Worm (Caenorhabditis elegans): ENCODE measurements around the gene srj-13.

Gene srj-13

ce11 chrV:7426594-7426993, 24.1 kb downstream of the srj-13 start, which contains the start of gene srw-68:
srw-68 (minus strand) TSS chrV:7426694.
- TF ChIP-seq nhr-23 (tag; optimal IDR thresholded peaks at IDR 0.05) (no peak), sma-9 (GFP tag; optimal IDR thresholded peaks at IDR 0.05) (no peak), sma-9 (tag; optimal IDR thresholded peaks at IDR 0.05) (no peak), peb-1 (tag; optimal IDR thresholded peaks at IDR 0.05) (no peak), Y55F3AM.14 (GFP tag; optimal IDR thresholded peaks at IDR 0.05) (no peak), nhr-10 (tag; optimal IDR thresholded peaks at IDR 0.05) (no peak), lin-13 (GFP tag; optimal IDR thresholded peaks at IDR 0.05) (no peak), egl-27 (tag; optimal IDR thresholded peaks at IDR 0.05) (no peak), ama-1 (optimal IDR thresholded peaks at IDR 0.05) (no peak), fos-1 (tag; optimal IDR thresholded peaks at IDR 0.05) (no peak), elt-1 (tag; optimal IDR thresholded peaks at IDR 0.05) (no peak), ceh-82 (tag; optimal IDR thresholded peaks at IDR 0.05) (no peak), nhr-11 (tag; optimal IDR thresholded peaks at IDR 0.05) (no peak), dmd-4 (tag; optimal IDR thresholded peaks at IDR 0.05) (no peak)

DNA sequence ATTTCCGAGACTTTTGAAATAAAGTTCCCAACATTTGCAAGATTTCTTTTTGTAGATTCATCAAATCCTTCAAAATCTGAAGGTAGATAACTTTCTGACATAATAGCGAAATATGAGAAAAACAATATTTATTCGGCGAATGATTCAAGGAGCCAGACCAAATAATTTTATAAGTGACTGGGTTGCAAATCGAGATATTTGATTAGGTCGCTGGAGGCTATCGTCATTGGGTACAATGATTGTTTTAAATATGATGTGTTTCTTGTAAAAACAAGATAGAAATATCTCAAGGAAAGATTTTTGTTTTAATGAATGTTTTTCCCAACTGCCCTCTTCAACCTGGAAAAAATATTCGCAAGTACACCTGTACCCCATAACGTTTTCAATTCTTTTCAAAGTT, 26.4 kb downstream of the srj-13 start, which contains the start of gene srw-69:
Gene srw-69, minus strand, starts transcription at position 101 of the 400 bp plus-strand sequence.
- TF ChIP-seq blmp-1 (tag; optimal IDR thresholded peaks at IDR 0.05; ENCODE audit: insufficient read depth), result no peak
- TF ChIP-seq nhr-11 (tag; optimal IDR thresholded peaks at IDR 0.05), result no peak
- TF ChIP-seq ama-1 (optimal IDR thresholded peaks at IDR 0.05), result no peak
- TF ChIP-seq fos-1 (tag; optimal IDR thresholded peaks at IDR 0.05), result no peak
- TF ChIP-seq lin-39 (tag; optimal IDR thresholded peaks at IDR 0.05), result no peak
- no peak for TF ChIP-seq egl-27 (tag; optimal IDR thresholded peaks at IDR 0.05)
- no peak for TF ChIP-seq ztf-11 (tag; optimal IDR thresholded peaks at IDR 0.05)

DNA sequence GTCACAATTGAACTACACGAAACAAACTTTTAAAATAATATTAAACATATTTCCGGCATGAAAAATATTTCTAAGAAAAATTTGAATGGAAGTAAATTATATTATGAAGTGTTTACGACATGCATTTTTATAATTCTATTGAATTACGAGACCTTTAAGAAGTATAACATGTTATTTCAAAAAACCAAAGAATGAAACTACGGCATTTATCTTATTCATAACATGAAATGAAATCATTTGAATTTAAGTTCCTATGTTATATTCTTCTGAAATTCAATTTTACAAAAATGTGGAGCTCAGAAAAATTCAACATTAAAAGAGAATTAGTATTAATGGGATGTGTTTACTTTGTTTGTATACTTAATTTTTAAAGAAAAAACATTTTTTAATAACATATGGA, 28.6 kb downstream of the srj-13 start, which contains the start of gene srw-71:
Gene srw-71, minus strand, starts transcription at position 101 of the 400 bp plus-strand sequence.
- TF ChIP-seq snpc-4 (tag; optimal IDR thresholded peaks at IDR 0.05) (no peak), unc-62 (GFP tag; optimal IDR thresholded peaks at IDR 0.05) (no peak), nhr-6 (tag; optimal IDR thresholded peaks at IDR 0.05) (no peak), dmd-4 (tag; optimal IDR thresholded peaks at IDR 0.05) (no peak), ztf-11 (tag; optimal IDR thresholded peaks at IDR 0.05) (no peak), mbf-1 (tag; optimal IDR thresholded peaks at IDR 0.05) (no peak), nhr-12 (tag; optimal IDR thresholded peaks at IDR 0.05) (no peak)

DNA sequence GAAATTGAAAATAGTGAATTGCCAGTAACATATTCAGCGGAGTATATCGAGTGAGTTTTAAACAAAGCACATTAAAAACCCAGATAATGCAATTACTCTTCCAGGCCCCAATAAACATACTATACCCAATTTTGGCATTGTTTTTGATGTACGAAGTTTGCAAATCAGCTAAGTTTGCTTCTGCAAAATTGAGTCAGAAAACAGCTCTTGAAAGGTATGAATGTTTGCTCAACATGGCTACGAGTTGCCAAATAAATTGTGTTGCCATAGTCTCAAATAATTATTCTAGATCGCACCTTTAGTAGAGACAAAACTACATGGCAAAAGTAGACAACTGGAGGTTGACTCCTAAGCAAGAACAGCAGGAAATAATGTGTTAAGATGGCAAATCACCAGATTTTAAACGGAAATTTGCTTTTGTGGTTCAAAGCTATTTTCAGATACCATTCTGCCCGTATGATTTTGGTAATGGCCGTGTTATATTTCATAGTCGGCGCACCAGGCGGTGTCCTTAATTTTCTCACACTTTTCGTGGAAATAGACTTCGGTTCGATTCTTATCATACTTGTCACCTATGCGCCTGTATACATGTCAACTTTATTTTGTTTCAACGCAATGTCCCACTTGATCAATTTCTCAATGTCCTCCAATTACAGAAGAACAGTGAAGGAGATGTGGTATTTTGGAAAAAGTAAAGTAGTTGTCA, 30.1 kb downstream of the srj-13 start:
- TF ChIP-seq nhr-21 (tag; optimal IDR thresholded peaks at IDR 0.05), result peak; percentile 33
- TF ChIP-seq ZK546.5 (tag; optimal IDR thresholded peaks at IDR 0.05), result no peak
- TF ChIP-seq ama-1 (optimal IDR thresholded peaks at IDR 0.05), result peak; percentile 82
- TF ChIP-seq lin-39 (tag; optimal IDR thresholded peaks at IDR 0.05), result no peak
- no peak for TF ChIP-seq egl-27 (tag; optimal IDR thresholded peaks at IDR 0.05)
- peak; percentile 45 for TF ChIP-seq ztf-4 (tag; optimal IDR thresholded peaks at IDR 0.05)
- TF ChIP-seq alr-1 (tag; optimal IDR thresholded peaks at IDR 0.05), result no peak
- no peak for TF ChIP-seq blmp-1 (tag; optimal IDR thresholded peaks at IDR 0.05; ENCODE audit: insufficient read depth)
- TF ChIP-seq C34F6.9 (tag; optimal IDR thresholded peaks at IDR 0.05), result no peak
- TF ChIP-seq nhr-129 (tag; optimal IDR thresholded peaks at IDR 0.05), result peak; percentile 10

- no peak for TF ChIP-seq elt-3 (tag; optimal IDR thresholded peaks at IDR 0.05)
- TF ChIP-seq ztf-11 (tag; optimal IDR thresholded peaks at IDR 0.05), result no peak
- TF ChIP-seq sem-4 (tag; optimal IDR thresholded peaks at IDR 0.05), result peak; percentile 46
- TF ChIP-seq mab-5 (tag; optimal IDR thresholded peaks at IDR 0.05), result no peak
- TF ChIP-seq ceh-82 (tag; optimal IDR thresholded peaks at IDR 0.05), result no peak
- no peak for TF ChIP-seq egl-27 (tag; optimal IDR thresholded peaks at IDR 0.05)
- TF ChIP-seq C34F6.9 (tag; optimal IDR thresholded peaks at IDR 0.05), result peak; percentile 76
- TF ChIP-seq unc-39 (tag; optimal IDR thresholded peaks at IDR 0.05), result no peak
- no peak for TF ChIP-seq ZK546.5 (tag; optimal IDR thresholded peaks at IDR 0.05)
- TF ChIP-seq nhr-12 (tag; optimal IDR thresholded peaks at IDR 0.05), result no peak
- no peak for TF ChIP-seq nhr-6 (tag; optimal IDR thresholded peaks at IDR 0.05)
- no peak for TF ChIP-seq nhr-237 (tag; optimal IDR thresholded peaks at IDR 0.05)
- TF ChIP-seq unc-55 (GFP tag; optimal IDR thresholded peaks at IDR 0.05), result no peak
- TF ChIP-seq dmd-4 (tag; optimal IDR thresholded peaks at IDR 0.05), result no peak
- no peak for TF ChIP-seq blmp-1 (tag; optimal IDR thresholded peaks at IDR 0.05; ENCODE audit: insufficient read depth)
- TF ChIP-seq gmeb-1 (tag; optimal IDR thresholded peaks at IDR 0.05), result peak; percentile 16
- no peak for TF ChIP-seq Y55F3AM.14 (GFP tag; optimal IDR thresholded peaks at IDR 0.05)
- no peak for TF ChIP-seq ceh-16 (tag; optimal IDR thresholded peaks at IDR 0.05)
- peak; percentile 48 for TF ChIP-seq nhr-129 (tag; optimal IDR thresholded peaks at IDR 0.05)
- TF ChIP-seq lin-39 (tag; optimal IDR thresholded peaks at IDR 0.05), result no peak
- TF ChIP-seq unc-62 (GFP tag; optimal IDR thresholded peaks at IDR 0.05), result no peak
- TF ChIP-seq nhr-23 (tag; optimal IDR thresholded peaks at IDR 0.05), result no peak
- TF ChIP-seq mbf-1 (tag; optimal IDR thresholded peaks at IDR 0.05), result no peak
- TF ChIP-seq lin-13 (GFP tag; optimal IDR thresholded peaks at IDR 0.05), result no peak
- peak; percentile 49 for TF ChIP-seq fos-1 (tag; optimal IDR thresholded peaks at IDR 0.05)
- no peak for TF ChIP-seq nhr-11 (tag; optimal IDR thresholded peaks at IDR 0.05)
- TF ChIP-seq nhr-10 (tag; optimal IDR thresholded peaks at IDR 0.05), result no peak
- TF ChIP-seq sma-9 (GFP tag; optimal IDR thresholded peaks at IDR 0.05), result peak; percentile 95
- no peak for TF ChIP-seq sma-9 (tag; optimal IDR thresholded peaks at IDR 0.05)
- TF ChIP-seq lsy-2 (tag; optimal IDR thresholded peaks at IDR 0.05), result peak in 1 of 2 experiments; percentile 71
- TF ChIP-seq sma-3 (GFP tag; optimal IDR thresholded peaks at IDR 0.05), result no peak
- no peak for TF ChIP-seq nhr-77 (tag; optimal IDR thresholded peaks at IDR 0.05)
- peak; percentile 87 to 88 for TF ChIP-seq mdl-1 (tag; optimal IDR thresholded peaks at IDR 0.05)
- TF ChIP-seq elt-1 (tag; optimal IDR thresholded peaks at IDR 0.05), result no peak
Observed at ce11 chrV:7434805-7435363, 32.4 kb downstream of the srj-13 start.

Data from whole organism, L2 larva.